Fruit fly (Drosophila melanogaster) whole organism, pupa: ENCODE measurements around the gene CG46427.

ENCODE experiments used
- CG13204 ChIP-seq: fragments of 200-800 bp; sonication (Bioruptor generic); optimal IDR thresholded peaks from 2 replicates; lab custom pipeline; 2018; ENCODE audit warnings: missing biosample characterization, mild to moderate bottlenecking, missing genetic modification characterization, moderate library complexity
- CG14655 ChIP-seq: fragments of 200-800 bp; sonication (Bioruptor generic); optimal IDR thresholded peaks from 3 replicates; lab custom pipeline; 2017; ENCODE audit warnings: mild to moderate bottlenecking, missing biosample characterization, missing genetic modification reagents, missing genetic modification characterization
- CG15710 ChIP-seq: fragments of 200-800 bp; sonication (Bioruptor generic); optimal IDR thresholded peaks from 2 replicates; lab custom pipeline; 2018; ENCODE audit warnings: missing biosample characterization, mild to moderate bottlenecking, missing genetic modification characterization, moderate library complexity
- CG17806 ChIP-seq: fragments of 200-800 bp; sonication (Bioruptor generic); optimal IDR thresholded peaks from 2 replicates; lab custom pipeline; 2018; ENCODE audit warnings: missing biosample characterization, mild to moderate bottlenecking, missing genetic modification characterization, moderate library complexity
- CG32121 ChIP-seq: fragments of 200-800 bp; sonication (Bioruptor generic); IDR thresholded peaks from 2 replicates; pipeline ENCODE4 v1.3.6; 2022; ENCODE audit warnings: missing biosample characterization, missing genetic modification characterization
- CG34367 ChIP-seq: fragments of 200-800 bp; sonication (Bioruptor generic); optimal IDR thresholded peaks from 2 replicates; lab custom pipeline; 2018; ENCODE audit warnings: missing biosample characterization, mild to moderate bottlenecking, missing genetic modification characterization
- CG8301 ChIP-seq: fragments of 200-800 bp; sonication (Bioruptor generic); optimal IDR thresholded peaks from 2 replicates; lab custom pipeline; 2018; ENCODE audit warnings: missing biosample characterization, mild to moderate bottlenecking, missing genetic modification characterization
- D1 ChIP-seq: fragments of 200-800 bp; sonication (Bioruptor generic); optimal IDR thresholded peaks from 2 replicates; lab custom pipeline; 2018; ENCODE audit warnings: missing biosample characterization, mild to moderate bottlenecking, missing genetic modification characterization, moderate library complexity
- EcR ChIP-seq: fragments of 200-800 bp; sonication (Bioruptor generic); optimal IDR thresholded peaks from 3 replicates; lab custom pipeline; 2019; ENCODE audit warnings: missing biosample characterization, missing genetic modification characterization, mild to moderate bottlenecking, moderate library complexity, missing genetic modification reagents
- Pif1B ChIP-seq: fragments of 200-800 bp; sonication (Bioruptor generic); optimal IDR thresholded peaks from 3 replicates; lab custom pipeline; 2016; ENCODE audit warnings: missing biosample characterization, missing genetic modification characterization
- Snoo ChIP-seq: fragments of 200-800 bp; sonication (Bioruptor generic); optimal IDR thresholded peaks from 3 replicates; lab custom pipeline; 2017; ENCODE audit warnings: missing biosample characterization, mild to moderate bottlenecking, missing genetic modification characterization, inconsistent platforms
- fd96Ca ChIP-seq: fragments of 200-800 bp; sonication (Bioruptor generic); IDR thresholded peaks from 3 replicates; pipeline ENCODE4 v1.3.6; 2022; ENCODE audit warnings: missing biosample characterization, missing genetic modification characterization

dm6 chr3R:12441008-12441606, 2.2 kb upstream of the CG46427 start:
- TF ChIP-seq CG34367 (tag; lab: Kevin White, UChicago) (no peak), CG13204 (no peak), EcR (GFP tag; lab: Kevin White, UChicago) (no peak), CG8301 (tag; lab: Kevin White, UChicago) (no peak), Pif1B (GFP tag; lab: Kevin White, UChicago) (no peak), CG15710 (tag; lab: Kevin White, UChicago) (no peak), CG14655 (GFP tag; lab: Kevin White, UChicago) (no peak), D1 (no peak), CG32121 (no peak), fd96Ca (no peak; the same call in 2 of the 3 replicates), CG17806 (no peak), Snoo (no peak)
